Worm (Caenorhabditis elegans) whole organism, young adult: ENCODE measurements around the gene ceh-13.
A peak's percentile ranks its signal among the peaks of the same experiment; 100 is the strongest.
"Not testable (repeated sequence)": the region's sequence is repeated elsewhere in the genome, so short reads cannot be mapped to it uniquely, and the experiment has no call there.

Experiments
- aptf-3 ChIP-seq: fragments of 200-800 bp; sonication (Bioruptor generic); IDR thresholded peaks from 2 replicates; pipeline ENCODE4 v1.3.6; 2022; ENCODE audit warnings: missing genetic modification characterization, missing compliant biosample characterization
- attf-3 ChIP-seq: fragments of 200-800 bp; sonication (Bioruptor generic); conservative IDR thresholded peaks from 2 replicates; pipeline ENCODE4 v1.3.6; 2022; ENCODE audit warnings: missing genetic modification reagents, missing genetic modification characterization, missing compliant biosample characterization
- egrh-3 ChIP-seq: fragments of 200-800 bp; sonication (Bioruptor generic); IDR thresholded peaks from 2 replicates; pipeline ENCODE4 v1.3.6; 2022; ENCODE audit warnings: missing genetic modification reagents, missing genetic modification characterization, missing compliant biosample characterization
- zfh-2 ChIP-seq: fragments of 200-800 bp; sonication (Bioruptor generic); conservative IDR thresholded peaks from 2 replicates; pipeline ENCODE4 v1.3.6; 2022; ENCODE audit warnings: missing genetic modification reagents, missing genetic modification characterization, missing compliant biosample characterization
- ztf-26 ChIP-seq: sonication (generic microtip); optimal IDR thresholded peaks from 2 replicates; lab custom pipeline; 2017; ENCODE audit warnings: missing genetic modification characterization, missing compliant biosample characterization

Gene ceh-13

ce11 chrIII:7593285-7593928, 37.9 kb downstream of the ceh-13 start, which contains the start of gene R13A5.11:
TSS of gene R13A5.11 (minus strand) at chrIII:7593335.
- no peak for TF ChIP-seq ztf-26 (tag; lab: Kevin White, UChicago)

ce11 chrIII:7594482-7594881, 39.0 kb downstream of the ceh-13 start, which contains the start of gene Y80D4G.2:
TSS of gene Y80D4G.2 (minus strand) at chrIII:7594582.
- TF ChIP-seq zfh-2, egrh-3, aptf-3 (GFP tag; lab: Robert Waterston, UW): not testable (repeated sequence)
- TF ChIP-seq, all 124 proteins: peak for 0; not testable (repeated sequence) for 124

ce11 chrIII:7601084-7601483, 45.6 kb downstream of the ceh-13 start:
- TF ChIP-seq attf-3 (GFP tag; lab: Robert Waterston, UW): peak; percentile 86
